Fruit fly (Drosophila melanogaster) S2 (cell line): ENCODE results near the gene Fitm.

ENCODE experiments used
- CG8478 ChIP-seq: fragments of >200 bp; optimal IDR thresholded peaks from 2 replicates; lab custom pipeline; 2018
- CTCF ChIP-seq, 2 experiments: fragments of >200 bp; optimal IDR thresholded peaks; 2 replicates each; lab custom pipeline; 2018

Gene Fitm

DNA sequence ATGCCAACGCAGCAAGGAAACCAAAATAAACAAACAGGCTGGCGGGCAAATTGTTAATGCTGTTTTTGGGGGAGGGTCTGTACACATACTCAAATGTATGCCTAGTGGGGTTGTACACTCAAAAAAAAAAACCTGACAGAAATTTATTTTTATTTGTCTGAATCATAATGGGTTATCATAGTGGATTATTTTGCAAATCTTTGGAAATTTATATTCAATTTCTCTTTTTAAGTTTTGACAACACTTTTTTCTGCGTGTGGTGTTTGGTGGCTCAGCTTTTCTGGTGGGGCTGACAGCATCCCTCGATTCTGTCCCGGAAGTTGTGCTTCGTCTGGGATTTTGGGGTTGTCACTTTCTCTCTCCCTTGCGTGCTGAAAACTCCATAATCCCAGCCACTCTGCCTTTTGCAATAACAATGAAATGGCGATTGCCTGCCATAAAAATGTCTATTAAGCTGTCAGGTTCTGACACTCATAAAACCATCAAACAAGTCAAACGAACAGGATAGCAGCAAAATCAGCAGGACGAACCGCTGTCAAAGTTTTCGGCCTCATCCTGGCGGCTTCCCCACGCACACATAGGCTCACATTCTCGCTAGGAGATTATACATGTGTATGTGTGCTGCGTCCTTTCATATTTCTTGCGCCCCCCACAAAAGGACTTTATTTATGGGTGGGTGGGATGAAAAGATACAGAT lies 9.2 kb upstream of the Fitm start:
- TF ChIP-seq CG8478 (no peak), CTCF (optimal IDR thresholded peaks at IDR 0.05; lab: Kevin White, UChicago) (no peak)

DNA sequence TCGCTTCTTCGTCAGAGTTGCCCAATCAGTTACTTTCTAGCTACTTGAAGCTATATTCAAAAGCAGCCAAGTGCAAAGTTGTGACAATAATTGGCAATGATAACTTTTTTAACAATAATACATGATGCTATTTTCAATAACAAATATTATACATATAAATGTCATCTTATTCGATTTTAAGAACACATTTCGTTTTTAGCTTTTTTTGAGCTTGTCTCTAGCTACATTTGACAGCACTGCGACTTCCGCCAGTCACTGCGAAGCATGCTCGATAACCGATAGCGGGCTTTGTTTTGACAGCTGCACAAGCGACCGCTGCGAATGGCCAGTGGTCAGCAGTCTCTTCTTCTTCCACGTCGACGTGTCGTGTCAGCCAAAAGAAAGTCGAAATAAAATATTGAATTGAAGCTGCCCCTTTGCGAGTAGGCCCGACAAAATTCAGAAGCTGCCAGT lies 6.5 kb upstream of the Fitm start, which contains the start of the genes Gen and Srp54k:
Gen (minus strand) TSS at position 23 of the 453 bp plus-strand sequence.
Srp54k (plus strand) TSS at position 325 of the 453 bp plus-strand sequence.
- no peak for TF ChIP-seq CG8478
- TF ChIP-seq CTCF (optimal IDR thresholded peaks at IDR 0.05; lab: Kevin White, UChicago), result no peak

DNA sequence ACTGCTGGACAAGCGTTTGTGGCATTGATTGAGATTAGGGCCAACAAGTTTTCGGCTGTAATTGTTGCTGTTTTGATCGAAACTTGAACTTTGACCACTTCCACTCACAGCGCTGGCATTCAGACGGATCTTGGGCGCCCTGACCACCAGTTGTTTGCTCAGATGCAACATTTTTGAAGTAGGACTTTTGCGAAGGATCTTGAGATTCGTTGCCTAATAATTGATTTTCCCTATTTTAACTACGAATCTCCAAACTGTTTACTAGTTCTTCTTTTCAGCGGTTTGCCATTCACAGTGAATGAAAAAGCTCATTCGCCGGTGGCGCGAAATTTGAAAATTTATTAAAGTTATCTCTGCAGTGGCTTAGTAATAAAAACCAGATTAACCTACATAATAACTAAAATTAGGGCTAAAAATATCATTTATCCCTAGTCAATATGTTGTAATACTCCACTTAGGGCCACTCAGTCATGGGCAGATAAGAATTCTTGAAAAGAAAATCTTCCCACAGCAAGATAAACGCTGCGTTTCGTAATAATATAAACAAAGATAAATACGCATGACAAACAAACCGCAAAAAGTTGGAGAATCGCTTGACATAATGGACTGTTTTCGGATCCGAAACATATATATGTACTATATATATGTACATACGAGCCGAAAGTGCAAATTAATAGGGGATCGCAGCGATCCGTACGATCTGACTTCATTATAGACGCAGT lies 4.3 kb downstream of the Fitm start, which contains the start of the genes Dhrs4 and Gdap1:
Dhrs4 (minus strand) TSS at position 267 of the 722 bp plus-strand sequence.
Gdap1 (plus strand) TSS at position 574 of the 722 bp plus-strand sequence.
- TF ChIP-seq CTCF (optimal IDR thresholded peaks at IDR 0.05; lab: Kevin White, UChicago), result no peak
- no peak for TF ChIP-seq CG8478

DNA sequence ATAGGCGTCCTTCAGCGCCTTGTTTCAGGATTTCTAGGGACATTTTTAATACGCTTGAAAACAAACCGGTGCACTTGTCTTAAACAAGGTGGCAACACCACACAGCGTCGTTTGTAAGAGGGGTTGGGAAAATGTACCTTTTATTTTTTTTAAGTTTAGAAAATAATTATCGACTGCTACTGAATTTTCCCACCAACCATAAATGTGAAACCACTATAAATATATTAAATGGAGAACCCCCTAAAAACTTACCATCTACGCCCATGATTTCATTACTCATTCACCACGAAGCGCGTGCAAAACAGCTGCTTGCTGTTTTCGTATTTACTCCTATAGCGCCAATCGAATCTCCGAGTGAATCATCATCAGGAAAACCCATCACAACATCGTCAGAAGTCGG lies 6.6 kb downstream of the Fitm start, which contains the start of the genes Tcs5 and CHMP2B:
Tcs5 (minus strand) TSS at position 84 of the 400 bp plus-strand sequence.
CHMP2B (plus strand) TSS at position 308 of the 400 bp plus-strand sequence.
- TF ChIP-seq CTCF (optimal IDR thresholded peaks at IDR 0.05; lab: Kevin White, UChicago) (no peak), CG8478 (no peak)

DNA sequence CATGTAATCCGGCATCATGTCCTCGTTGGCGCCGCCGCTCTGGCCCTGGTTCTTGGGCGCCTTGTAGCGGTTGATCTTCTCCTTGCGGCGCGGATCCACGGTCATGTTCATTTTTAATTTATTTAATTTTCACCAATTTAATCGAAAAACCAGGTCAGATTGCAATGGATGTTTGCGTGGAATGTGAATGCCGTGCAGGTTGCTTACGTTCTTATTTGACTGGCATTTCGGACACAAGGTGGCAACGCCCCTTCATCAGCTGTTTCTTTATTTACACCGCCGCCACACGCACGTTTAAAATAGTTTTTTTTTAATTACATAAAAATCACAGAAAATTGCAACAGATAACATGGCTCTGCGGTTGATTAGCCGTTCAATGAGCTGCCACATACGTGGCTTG lies 9.7 kb downstream of the Fitm start, which contains the start of the genes CG10674 and CG4611:
CG10674 (minus strand) TSS at position 170 of the 400 bp plus-strand sequence.
CG4611 (plus strand) TSS at position 254 of the 400 bp plus-strand sequence.
- TF ChIP-seq CTCF (optimal IDR thresholded peaks at IDR 0.05; lab: Kevin White, UChicago) (no peak), CG8478 (no peak)

DNA sequence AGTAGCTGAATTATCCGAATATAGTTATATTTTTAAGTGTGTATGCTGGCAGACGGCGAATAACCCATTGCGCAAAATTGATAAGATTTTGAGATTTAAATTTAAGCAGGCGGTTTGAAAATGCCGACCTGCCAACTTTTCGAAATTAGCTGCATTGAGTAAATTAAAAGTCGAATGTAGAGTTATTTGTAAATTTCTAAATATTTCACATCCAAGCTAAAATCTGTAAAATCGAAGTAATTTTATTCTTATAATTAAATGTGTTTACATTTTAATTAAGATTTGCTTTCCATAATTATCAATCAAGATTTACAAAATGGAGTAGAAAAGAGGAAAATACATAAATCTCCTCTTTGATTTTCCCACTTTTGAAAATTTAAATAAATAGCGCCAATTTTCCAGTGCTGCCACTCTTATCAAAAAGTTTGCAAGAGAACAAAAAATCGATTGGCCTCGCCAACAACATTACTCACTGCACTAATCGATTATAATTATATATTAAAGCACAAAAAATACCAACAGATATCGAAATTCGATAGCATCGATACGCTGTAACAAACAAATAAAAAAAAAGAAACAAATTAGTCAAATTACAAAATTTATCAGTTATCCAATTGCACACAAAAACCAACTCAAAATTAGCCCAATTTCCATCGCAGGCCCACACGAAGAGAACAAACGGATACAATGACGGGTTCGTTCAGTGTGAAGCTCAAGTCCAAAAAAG lies 12.0 kb downstream of the Fitm start, which contains the start of gene Yod1:
Yod1 (plus strand) TSS at position 168 of the 727 bp plus-strand sequence.
- TF ChIP-seq CG8478, result no peak
- no peak for TF ChIP-seq CTCF (optimal IDR thresholded peaks at IDR 0.05; lab: Kevin White, UChicago)

DNA sequence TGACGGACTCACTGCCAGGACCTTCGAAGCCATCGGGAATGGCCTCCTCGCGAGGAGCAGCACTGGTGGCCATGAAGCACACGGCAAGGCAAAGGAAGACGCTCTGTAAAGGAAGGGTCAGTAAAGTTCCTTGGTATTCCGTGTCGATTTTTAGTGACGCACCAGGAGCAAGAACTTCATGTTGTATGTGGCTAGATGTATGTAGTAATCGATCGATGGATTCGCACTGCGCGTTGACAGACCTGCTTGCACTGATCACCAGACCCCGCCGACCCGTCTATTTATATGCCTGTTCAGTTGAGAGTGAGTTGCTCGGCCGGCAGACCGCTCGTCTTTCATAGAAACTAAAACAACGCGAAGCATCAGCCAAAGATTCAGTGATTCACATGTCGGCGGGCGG lies 12.9 kb downstream of the Fitm start, which contains the start of gene CG15213:
CG15213 (minus strand) TSS at position 255 of the 400 bp plus-strand sequence.
- no peak for TF ChIP-seq CG8478
- TF ChIP-seq CTCF (optimal IDR thresholded peaks at IDR 0.05; lab: Kevin White, UChicago), result no peak

DNA sequence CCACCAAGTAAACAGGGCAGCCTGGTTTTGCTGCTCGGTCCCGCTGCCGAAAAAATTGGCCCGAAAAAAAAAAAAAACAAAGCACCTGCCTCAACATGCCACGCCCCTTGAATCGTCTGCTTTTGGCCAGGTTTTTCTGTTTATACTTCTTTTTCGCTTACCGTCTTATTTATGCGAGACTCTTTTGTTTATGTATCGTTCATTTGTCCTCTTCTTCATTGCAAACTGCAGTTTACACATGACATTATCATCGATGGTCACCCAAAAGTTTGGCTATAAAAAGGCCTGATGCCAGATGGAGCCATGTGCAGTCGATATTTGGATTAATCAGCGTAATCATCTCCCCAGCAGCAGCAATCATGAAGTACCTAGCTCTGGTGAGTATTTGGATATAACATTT lies 14.6 kb downstream of the Fitm start, which contains the start of gene CG15212:
CG15212 (plus strand) TSS at position 301 of the 400 bp plus-strand sequence.
- no peak for TF ChIP-seq CG8478
- TF ChIP-seq CTCF (optimal IDR thresholded peaks at IDR 0.05; lab: Kevin White, UChicago), result no peak

DNA sequence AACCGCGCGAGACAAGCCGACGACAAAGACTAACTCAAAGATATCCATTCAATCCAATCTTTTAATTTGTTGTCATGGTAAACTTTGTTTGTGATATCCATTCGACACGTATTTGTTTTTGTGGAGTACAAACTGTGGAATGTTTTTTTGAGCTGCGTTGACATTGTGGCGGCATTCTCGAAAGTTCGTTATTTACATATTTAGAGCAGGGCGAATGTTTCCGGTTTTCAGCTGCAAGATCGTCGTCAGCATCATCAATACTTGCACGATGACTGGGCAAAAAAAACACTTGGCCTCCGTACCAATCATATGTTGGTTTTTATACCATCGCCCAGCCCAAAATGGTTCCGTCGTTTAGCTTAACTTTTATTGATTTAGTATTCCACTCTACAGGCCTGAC lies 15.4 kb downstream of the Fitm start:
- no peak for TF ChIP-seq CTCF (optimal IDR thresholded peaks at IDR 0.05; lab: Kevin White, UChicago)
- TF ChIP-seq CG8478, result no peak

DNA sequence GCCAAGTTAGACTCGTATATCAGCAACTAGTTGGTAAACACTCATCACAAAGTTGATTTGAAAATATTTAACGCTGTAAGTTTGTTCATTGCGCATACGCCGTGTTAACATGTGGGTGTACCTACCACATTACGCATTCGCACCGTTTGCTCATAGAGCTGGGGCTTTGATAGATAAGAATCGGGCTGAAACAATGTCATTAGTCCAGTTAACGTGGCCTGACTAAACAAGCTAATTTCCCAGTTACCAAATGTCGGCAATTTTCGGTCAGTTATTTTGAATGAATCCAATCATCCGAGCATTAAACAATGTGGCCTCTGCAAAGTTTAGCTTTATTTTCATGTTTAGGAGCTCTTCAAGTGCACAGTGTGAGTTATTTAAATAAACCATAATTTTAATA lies 16.7 kb downstream of the Fitm start, which contains the start of gene CG4597:
CG4597 (plus strand) TSS at position 301 of the 400 bp plus-strand sequence.
- TF ChIP-seq CG8478 (no peak), CTCF (optimal IDR thresholded peaks at IDR 0.05; lab: Kevin White, UChicago) (no peak)

DNA sequence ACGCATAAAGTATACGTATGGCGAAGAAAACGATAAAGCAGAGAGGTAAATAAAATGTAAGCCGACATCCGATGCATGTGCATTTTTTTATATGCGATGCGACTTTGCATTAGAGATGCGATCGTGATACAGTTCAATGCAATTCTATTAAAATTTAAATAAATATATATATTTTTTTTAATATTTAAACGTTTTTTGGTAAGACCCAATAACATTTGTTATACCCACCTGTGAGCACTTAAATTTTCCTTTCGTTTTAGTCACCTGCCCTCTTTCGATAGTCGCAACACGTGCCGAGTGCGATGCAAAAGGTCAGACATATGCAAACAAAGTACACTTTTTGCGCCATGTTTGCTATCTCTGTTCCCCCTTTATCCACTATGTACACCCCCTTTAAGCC lies 17.6 kb downstream of the Fitm start:
- no peak for TF ChIP-seq CG8478
- TF ChIP-seq CTCF (optimal IDR thresholded peaks at IDR 0.05; lab: Kevin White, UChicago), result no peak

DNA sequence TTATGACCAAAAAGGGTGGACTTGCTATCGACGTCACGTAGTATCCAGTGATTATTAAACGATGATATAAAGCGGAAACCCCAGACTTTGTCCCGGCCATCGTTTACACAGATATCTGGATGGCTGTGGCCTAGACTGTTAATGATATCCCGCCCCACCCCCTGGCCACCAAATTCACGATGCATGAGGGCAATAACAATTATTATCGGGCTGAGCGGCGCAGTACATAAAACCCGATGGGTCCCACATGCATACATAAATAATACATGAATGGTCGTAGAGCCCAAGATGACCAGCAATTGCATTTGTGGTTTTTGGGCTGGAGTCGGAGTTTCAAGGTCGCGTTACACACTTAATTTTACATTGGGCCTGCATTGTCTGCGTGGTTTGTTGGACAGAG lies 18.3 kb downstream of the Fitm start:
- TF ChIP-seq CG8478 (no peak), CTCF (optimal IDR thresholded peaks at IDR 0.05; lab: Kevin White, UChicago) (no peak)

DNA sequence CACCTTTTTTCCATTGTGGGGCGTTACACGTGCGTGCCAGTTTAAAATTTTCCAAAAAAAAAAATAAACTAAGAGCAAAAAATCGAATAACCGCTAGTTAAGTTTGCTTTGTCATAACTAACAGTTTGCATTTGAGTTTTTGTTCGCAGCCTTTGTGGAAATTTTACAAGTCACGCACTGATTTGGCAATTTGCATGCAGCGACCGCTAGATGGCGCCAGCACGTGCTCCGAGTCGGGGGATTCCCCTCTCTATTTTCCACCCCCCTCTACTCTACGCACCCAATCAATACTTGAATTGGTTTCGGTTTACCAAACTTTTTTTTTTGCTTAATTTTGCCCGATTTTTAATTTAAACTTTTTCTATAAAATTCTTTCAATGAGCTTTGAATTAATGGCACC lies 20.7 kb downstream of the Fitm start:
- TF ChIP-seq CTCF (optimal IDR thresholded peaks at IDR 0.05; lab: Kevin White, UChicago) (peak; percentile 72 to 83), CG8478 (no peak)

DNA sequence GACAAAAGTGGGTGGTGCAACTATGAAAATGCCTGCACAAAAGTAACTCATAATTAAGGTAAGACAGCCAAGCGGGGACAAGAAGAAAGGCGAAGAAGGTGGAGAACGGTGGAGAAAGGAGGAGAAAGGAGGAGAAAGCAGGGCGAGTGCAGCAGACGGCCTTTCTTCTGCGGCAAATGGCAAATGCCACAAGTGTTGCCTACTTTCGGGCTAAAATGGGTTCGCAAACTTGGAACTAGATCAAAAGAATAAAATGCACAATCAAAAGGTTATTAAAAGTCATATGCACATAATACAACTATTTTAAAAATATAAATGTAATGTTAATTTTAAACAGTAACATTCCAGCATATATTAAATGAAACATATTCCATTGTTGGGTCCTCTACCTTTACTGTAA lies 43.8 kb downstream of the Fitm start:
- TF ChIP-seq CG8478 (no peak), CTCF (optimal IDR thresholded peaks at IDR 0.05; lab: Kevin White, UChicago) (no peak)

DNA sequence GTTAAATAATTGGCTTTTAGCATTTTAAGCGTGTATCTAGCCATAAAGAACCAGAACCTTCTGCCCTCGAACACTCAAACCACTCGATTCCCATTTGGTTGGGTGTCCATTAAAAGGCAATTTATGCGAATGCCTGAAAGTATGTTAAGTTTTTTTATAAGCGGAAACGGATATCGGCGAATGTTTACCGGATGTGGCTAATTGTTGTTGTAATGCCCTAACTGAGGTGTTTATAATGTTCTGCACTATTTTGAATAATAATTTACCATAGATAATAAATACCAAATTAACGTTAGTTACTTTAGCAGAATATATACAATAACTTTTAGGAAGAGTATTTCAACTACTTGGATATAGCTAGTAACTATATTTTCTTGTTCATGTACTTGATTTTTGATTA lies 49.2 kb downstream of the Fitm start:
- TF ChIP-seq CTCF (optimal IDR thresholded peaks at IDR 0.05; lab: Kevin White, UChicago), result no peak
- no peak for TF ChIP-seq CG8478
